Worm (Caenorhabditis elegans) whole organism, young adult: ENCODE results near the gene prx-10.
A peak's percentile ranks its signal among the peaks of the same experiment; 100 is the strongest.

Experiments used
- B0035.1 ChIP-seq: sonication (generic microtip); optimal IDR thresholded peaks from 2 replicates; lab custom pipeline; 2016; ENCODE audit warnings: missing genetic modification characterization, mild to moderate bottlenecking, missing compliant biosample characterization, missing genotype, missing genetic modification reagents
- B0336.3 ChIP-seq: fragments of 200-800 bp; sonication (Bioruptor generic); IDR thresholded peaks from 2 replicates; pipeline ENCODE4 v1.3.6; 2022; ENCODE audit warnings: missing genetic modification characterization, missing compliant biosample characterization
- D2030.7 ChIP-seq: fragments of 200-800 bp; sonication (Bioruptor generic); IDR thresholded peaks from 2 replicates; pipeline ENCODE4 v1.3.6; 2022; ENCODE audit warnings: missing genetic modification reagents, missing genetic modification characterization, missing compliant biosample characterization
- F10E7.11 ChIP-seq: sonication (generic microtip); optimal IDR thresholded peaks from 2 replicates; lab custom pipeline; 2017; ENCODE audit warnings: mild to moderate bottlenecking, missing genetic modification characterization, moderate library complexity, missing compliant biosample characterization
- F49E8.2 ChIP-seq: sonication (generic microtip); optimal IDR thresholded peaks from 3 replicates; lab custom pipeline; 2017; ENCODE audit warnings: missing genetic modification characterization, mild to moderate bottlenecking, missing compliant biosample characterization, antibody characterized with exemption, moderate library complexity; ENCODE audit not compliant: insufficient read depth
- F57C9.4 ChIP-seq: sonication (generic microtip); optimal IDR thresholded peaks from 2 replicates; lab custom pipeline; 2017; ENCODE audit warnings: mild to moderate bottlenecking, missing genetic modification characterization, missing compliant biosample characterization
- K12H6.12 ChIP-seq: fragments of 200-800 bp; sonication (Bioruptor generic); optimal IDR thresholded peaks from 2 replicates; lab custom pipeline; 2018; ENCODE audit warnings: mild to moderate bottlenecking, missing genetic modification characterization, missing compliant biosample characterization
- T07F8.4 ChIP-seq: sonication (generic microtip); optimal IDR thresholded peaks from 2 replicates; lab custom pipeline; 2016; ENCODE audit warnings: mild to moderate bottlenecking, missing genetic modification characterization, moderate library complexity, missing compliant biosample characterization
- Y56A3A.18 ChIP-seq: fragments of 200-800 bp; sonication (Bioruptor generic); IDR thresholded peaks from 2 replicates; pipeline ENCODE4 v1.3.6; 2022; ENCODE audit warnings: missing genetic modification reagents, missing genetic modification characterization, missing compliant biosample characterization
- Y79H2A.3 ChIP-seq: fragments of 200-800 bp; sonication (Bioruptor generic); conservative IDR thresholded peaks from 2 replicates; pipeline ENCODE4 v1.3.6; 2022; ENCODE audit warnings: missing genetic modification reagents, missing genetic modification characterization, missing compliant biosample characterization
- aptf-3 ChIP-seq: fragments of 200-800 bp; sonication (Bioruptor generic); IDR thresholded peaks from 2 replicates; pipeline ENCODE4 v1.3.6; 2022; ENCODE audit warnings: missing genetic modification characterization, missing compliant biosample characterization
- attf-6 ChIP-seq: fragments of 200-800 bp; sonication (Bioruptor generic); IDR thresholded peaks from 2 replicates; pipeline ENCODE4 v1.3.6; 2022; ENCODE audit warnings: missing genetic modification reagents, missing genetic modification characterization, missing compliant biosample characterization
- ccch-3 ChIP-seq: fragments of 200-800 bp; sonication (Bioruptor generic); optimal IDR thresholded peaks from 2 replicates; lab custom pipeline; 2018; ENCODE audit warnings: mild to moderate bottlenecking, missing genetic modification characterization, missing compliant biosample characterization
- cebp-1 ChIP-seq, 2 experiments: fragments of 200-800 bp in 1 of 2; sonication (Bioruptor generic) in 1 of 2; sonication (generic microtip) in 1 of 2; IDR thresholded peaks in 1 of 2; optimal IDR thresholded peaks in 1 of 2; 2 replicates each; pipeline versions ENCODE4 v1.3.6 to Lab custom; 2017 to 2022; ENCODE audit warnings: missing compliant biosample characterization in 2 of 2, missing genetic modification characterization in 2 of 2, mild to moderate bottlenecking in 1 of 2, missing genetic modification reagents in 1 of 2, moderate library complexity in 1 of 2
- cebp-2 ChIP-seq: fragments of 200-800 bp; sonication (Bioruptor generic); IDR thresholded peaks from 2 replicates; pipeline ENCODE4 v1.3.6; 2022; ENCODE audit warnings: missing genetic modification characterization, missing compliant biosample characterization
- ceh-58 ChIP-seq: fragments of 200-800 bp; sonication (Bioruptor generic); IDR thresholded peaks from 2 replicates; pipeline ENCODE4 v1.3.6; 2022; ENCODE audit warnings: missing genetic modification characterization, missing compliant biosample characterization
- die-1 ChIP-seq: sonication (generic microtip); optimal IDR thresholded peaks from 2 replicates; lab custom pipeline; 2016; ENCODE audit warnings: missing genotype, mild to moderate bottlenecking, missing genetic modification characterization, missing compliant biosample characterization
- ekl-4 ChIP-seq: fragments of 200-800 bp; sonication (Bioruptor generic); IDR thresholded peaks from 2 replicates; pipeline ENCODE4 v1.3.6; 2022; ENCODE audit warnings: missing genetic modification reagents, missing genetic modification characterization, missing compliant biosample characterization
- him-1 ChIP-seq: sonication (generic microtip); optimal IDR thresholded peaks from 2 replicates; lab custom pipeline; 2016; ENCODE audit warnings: missing genotype, missing genetic modification reagents, missing genetic modification characterization, missing compliant biosample characterization
- hsf-1 ChIP-seq: fragments of 200-800 bp; sonication (Bioruptor generic); IDR thresholded peaks from 2 replicates; pipeline ENCODE4 v1.3.6; 2022; ENCODE audit warnings: missing genetic modification reagents, missing genetic modification characterization, missing compliant biosample characterization
- lag-1 ChIP-seq: fragments of 200-800 bp; sonication (Bioruptor generic); IDR thresholded peaks from 2 replicates; pipeline ENCODE4 v1.3.6; 2022; ENCODE audit warnings: missing genetic modification reagents, missing genetic modification characterization, missing compliant biosample characterization
- let-526 ChIP-seq: fragments of 200-800 bp; sonication (Bioruptor generic); IDR thresholded peaks from 2 replicates; pipeline ENCODE4 v1.3.6; 2022; ENCODE audit warnings: missing genetic modification reagents, missing genetic modification characterization, missing compliant biosample characterization
- lin-26 ChIP-seq: fragments of 200-800 bp; sonication (Bioruptor generic); IDR thresholded peaks from 2 replicates; pipeline ENCODE4 v1.3.6; 2022; ENCODE audit warnings: missing genetic modification reagents, missing genetic modification characterization, missing compliant biosample characterization
- lin-40 ChIP-seq: sonication (generic microtip); optimal IDR thresholded peaks from 2 replicates; lab custom pipeline; 2016; ENCODE audit warnings: missing genetic modification characterization, mild to moderate bottlenecking, missing compliant biosample characterization, missing genotype, missing genetic modification reagents
- lir-1 ChIP-seq: fragments of 200-800 bp; sonication (Bioruptor generic); conservative IDR thresholded peaks from 2 replicates; pipeline ENCODE4 v1.3.6; 2022; ENCODE audit warnings: missing genetic modification reagents, missing genetic modification characterization, missing compliant biosample characterization
- madf-3 ChIP-seq: fragments of 200-800 bp; sonication (Bioruptor generic); IDR thresholded peaks from 2 replicates; pipeline ENCODE4 v1.3.6; 2022; ENCODE audit warnings: missing genetic modification reagents, missing genetic modification characterization, missing compliant biosample characterization
- madf-8 ChIP-seq: fragments of 200-800 bp; sonication (Bioruptor generic); conservative IDR thresholded peaks from 2 replicates; pipeline ENCODE4 v1.3.6; 2022; ENCODE audit warnings: missing genetic modification reagents, missing genetic modification characterization, missing compliant biosample characterization
- mcd-1 ChIP-seq: fragments of 200-800 bp; sonication (Bioruptor generic); IDR thresholded peaks from 2 replicates; pipeline ENCODE4 v1.3.6; 2022; ENCODE audit warnings: missing genetic modification reagents, missing genetic modification characterization, missing compliant biosample characterization
- mes-4 ChIP-seq: sonication (generic microtip); optimal IDR thresholded peaks from 2 replicates; lab custom pipeline; 2016; ENCODE audit warnings: missing genotype, missing genetic modification characterization, missing compliant biosample characterization
- nfya-1 ChIP-seq: sonication (generic microtip); optimal IDR thresholded peaks from 2 replicates; lab custom pipeline; 2017; ENCODE audit warnings: antibody characterized with exemption, missing compliant biosample characterization, missing genetic modification characterization, borderline replicate concordance; ENCODE audit not compliant: insufficient read depth
- nfyb-1 ChIP-seq: fragments of 200-800 bp; sonication (Bioruptor generic); IDR thresholded peaks from 2 replicates; pipeline ENCODE4 v1.3.6; 2022; ENCODE audit warnings: missing genetic modification reagents, missing genetic modification characterization, missing compliant biosample characterization
- nhr-120 ChIP-seq: fragments of 200-800 bp; sonication (Bioruptor generic); IDR thresholded peaks from 2 replicates; pipeline ENCODE4 v1.3.6; 2022; ENCODE audit warnings: missing genetic modification characterization, missing compliant biosample characterization
- nhr-179 ChIP-seq: sonication (generic microtip); optimal IDR thresholded peaks from 2 replicates; lab custom pipeline; 2016; ENCODE audit warnings: mild to moderate bottlenecking, missing genetic modification characterization, missing compliant biosample characterization
- snpc-4 ChIP-seq, 5 experiments: fragments of 150-350 bp in 1 of 5; sonication (generic microtip) in 4 of 5; optimal IDR thresholded peaks; 2 replicates each; lab custom pipeline; 2014 to 2018; ENCODE audit warnings: missing genetic modification characterization in 5 of 5, missing biosample characterization in 3 of 5, antibody characterized with exemption in 2 of 5, mild to moderate bottlenecking in 2 of 5, missing compliant biosample characterization in 2 of 5, missing genotype in 2 of 5, moderate library complexity in 2 of 5, missing genetic modification reagents in 1 of 5
- xnd-1 ChIP-seq: sonication (generic microtip); optimal IDR thresholded peaks from 2 replicates; lab custom pipeline; 2016; ENCODE audit warnings: missing genotype, missing genetic modification reagents, missing genetic modification characterization, missing compliant biosample characterization
- ztf-18 ChIP-seq: sonication (generic microtip); optimal IDR thresholded peaks from 2 replicates; lab custom pipeline; 2016; ENCODE audit warnings: missing genotype, mild to moderate bottlenecking, missing genetic modification characterization, missing compliant biosample characterization
- ztf-26 ChIP-seq: sonication (generic microtip); optimal IDR thresholded peaks from 2 replicates; lab custom pipeline; 2017; ENCODE audit warnings: missing genetic modification characterization, missing compliant biosample characterization

Gene prx-10

ce11 chrIII:5273396-5273857 is 37.2 kb downstream of the prx-10 start, which contains the start of gene ztf-8 (continued):
- no peak for TF ChIP-seq Y79H2A.3 (GFP tag; lab: Robert Waterston, UW)
- TF ChIP-seq ekl-4 = no peak
- TF ChIP-seq attf-6 (GFP tag; lab: Robert Waterston, UW) = 0 out of 2 replicates have a peak, but pooled peaks have one; percentile 47
- TF ChIP-seq ztf-18 (tag; lab: Kevin White, UChicago) = no peak
- no peak for TF ChIP-seq mes-4 (tag; lab: Kevin White, UChicago)
- peak; percentile 12 for TF ChIP-seq ztf-26 (tag; lab: Kevin White, UChicago)
- 0 out of 2 replicates have a peak, but pooled peaks have one; percentile 22 for TF ChIP-seq aptf-3 (GFP tag; lab: Robert Waterston, UW)
- no peak for TF ChIP-seq xnd-1 (tag; lab: Kevin White, UChicago)
- no peak for TF ChIP-seq B0035.1 (tag; lab: Kevin White, UChicago)
- no peak for TF ChIP-seq madf-8 (GFP tag; lab: Robert Waterston, UW)
- no peak for TF ChIP-seq cebp-2 (GFP tag; lab: Robert Waterston, UW)
- no peak for TF ChIP-seq lin-40 (tag; lab: Kevin White, UChicago)
- no peak for TF ChIP-seq F57C9.4 (tag; lab: Kevin White, UChicago)
- no peak for TF ChIP-seq D2030.7 (GFP tag; lab: Robert Waterston, UW)
- TF ChIP-seq cebp-1 (GFP tag; IDR thresholded peaks at IDR 0.05; lab: Robert Waterston, UW) = no peak
- peak; percentile 38 for TF ChIP-seq cebp-1 (tag; optimal IDR thresholded peaks at IDR 0.05; lab: Kevin White, UChicago)
- TF ChIP-seq nfyb-1 = 0 out of 2 replicates have a peak, but pooled peaks have one; percentile 27
- TF ChIP-seq Y56A3A.18 (GFP tag; lab: Robert Waterston, UW) = no peak
- no peak for TF ChIP-seq nfya-1
- TF ChIP-seq lir-1 (GFP tag; lab: Robert Waterston, UW) = no peak
- peak; percentile 32 for TF ChIP-seq die-1 (tag; lab: Kevin White, UChicago)
- no peak for TF ChIP-seq nhr-120 (GFP tag; lab: Robert Waterston, UW)
- no peak for TF ChIP-seq let-526 (GFP tag; lab: Robert Waterston, UW)
- TF ChIP-seq K12H6.12 (tag; lab: Kevin White, UChicago) = no peak
- TF ChIP-seq F10E7.11 (tag; lab: Kevin White, UChicago) = no peak
- TF ChIP-seq ccch-3 = no peak
- TF ChIP-seq nhr-179 = no peak
- no peak for TF ChIP-seq him-1 (tag; lab: Kevin White, UChicago)
- peak; percentile 75 for TF ChIP-seq F49E8.2 (tag; lab: Kevin White, UChicago)

- TF ChIP-seq T07F8.4 (no peak), lin-26 (GFP tag; lab: Robert Waterston, UW) (peak; percentile 37), snpc-4 (GFP tag; optimal IDR thresholded peaks at IDR 0.05; lab: Kevin White, UChicago) (no peak), snpc-4 (tag; optimal IDR thresholded peaks at IDR 0.05; lab: Kevin White, UChicago) (no peak), madf-3 (GFP tag; lab: Robert Waterston, UW) (0 out of 2 replicates have a peak, but pooled peaks have one; percentile 58), mcd-1 (peak; percentile 17; the same call in 1 of the 2 replicates), cebp-2 (GFP tag; lab: Robert Waterston, UW) (0 out of 2 replicates have a peak, but pooled peaks have one; percentile 50), B0336.3 (GFP tag; lab: Robert Waterston, UW) (peak; percentile 25; the same call in 1 of the 2 replicates), ceh-58 (GFP tag; lab: Robert Waterston, UW) (no peak), hsf-1 (peak; percentile 27; the same call in 1 of the 2 replicates), lag-1 (GFP tag; lab: Robert Waterston, UW) (no peak)
Observed at ce11 chrIII:5274250-5274649, 38.0 kb downstream of the prx-10 start.
